Fruit fly (Drosophila melanogaster) whole organism, adult: ENCODE data around the gene Lcp65Ac.
"Not testable (repeated sequence)": the region's sequence is repeated elsewhere in the genome, so short reads cannot be mapped to it uniquely, and the experiment has no call there.

Source experiments
- CG11617 ChIP-seq: fragments of 200-800 bp; sonication (Bioruptor generic); optimal IDR thresholded peaks from 2 replicates; lab custom pipeline; 2017; ENCODE audit warnings: mild to moderate bottlenecking, missing biosample characterization, missing genetic modification reagents, missing genetic modification characterization
- CG14711 ChIP-seq: fragments of 200-800 bp; sonication (Bioruptor generic); optimal IDR thresholded peaks from 2 replicates; lab custom pipeline; 2018; ENCODE audit warnings: missing biosample characterization, mild to moderate bottlenecking, missing genetic modification characterization, moderate library complexity
- CG5204 ChIP-seq: fragments of 200-800 bp; sonication (Bioruptor generic); optimal IDR thresholded peaks from 2 replicates; lab custom pipeline; 2016; ENCODE audit warnings: missing biosample characterization, missing genetic modification characterization
- CG7101 ChIP-seq: fragments of 200-800 bp; sonication (Bioruptor generic); optimal IDR thresholded peaks from 2 replicates; lab custom pipeline; 2018; ENCODE audit warnings: missing biosample characterization, mild to moderate bottlenecking, missing genetic modification characterization, moderate library complexity
- Clk ChIP-seq: fragments of 200-800 bp; sonication (Bioruptor generic); optimal IDR thresholded peaks from 2 replicates; lab custom pipeline; 2017; ENCODE audit warnings: missing biosample characterization, missing genetic modification characterization
- Crg-1 ChIP-seq: fragments of 200-800 bp; sonication (Bioruptor generic); optimal IDR thresholded peaks from 2 replicates; lab custom pipeline; 2016; ENCODE audit warnings: missing biosample characterization, missing genetic modification characterization
- kay ChIP-seq: fragments of 200-800 bp; sonication (Bioruptor generic); peaks from one replicate; lab custom pipeline; 2016; ENCODE audit warnings: missing biosample characterization, missing genetic modification characterization, borderline replicate concordance
- ovo ChIP-seq: fragments of 200-800 bp; sonication (Bioruptor generic); optimal IDR thresholded peaks from 2 replicates; lab custom pipeline; 2016; ENCODE audit warnings: missing biosample characterization, missing genetic modification characterization
- pad ChIP-seq: fragments of 200-800 bp; sonication (Bioruptor generic); optimal IDR thresholded peaks from 3 replicates; lab custom pipeline; 2017; ENCODE audit warnings: missing biosample characterization, missing genetic modification characterization, mild to moderate bottlenecking, moderate library complexity, missing genetic modification reagents

DNA sequence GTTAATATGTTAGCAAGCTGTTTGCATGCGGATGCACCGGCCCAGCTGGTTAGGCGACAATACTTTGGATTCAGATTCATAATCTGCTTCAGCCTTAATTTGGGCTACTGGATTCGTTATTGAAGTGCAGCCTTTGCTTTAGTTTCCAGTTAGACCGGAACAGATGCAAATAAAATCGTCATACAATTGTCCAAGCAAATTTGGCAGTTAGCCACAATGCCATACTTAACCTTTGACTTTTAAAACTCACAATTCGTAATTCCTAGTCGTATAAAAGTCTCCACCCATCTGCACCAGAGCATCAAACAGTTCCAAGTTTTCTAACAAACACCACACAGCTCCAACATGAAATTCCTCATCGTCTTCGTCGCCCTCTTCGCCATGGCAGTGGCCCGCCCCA lies 4.6 kb downstream of the Lcp65Ac start, which contains the start of gene Lcp65Ab1:
- TF ChIP-seq CG7101 (tag; lab: Kevin White, UChicago); kay (GFP tag; lab: Kevin White, UChicago); CG11617 (GFP tag; lab: Kevin White, UChicago); CG5204; Clk (GFP tag; lab: Kevin White, UChicago); pad (GFP tag; lab: Kevin White, UChicago); Crg-1 (GFP tag; lab: Kevin White, UChicago); ovo (GFP tag; lab: Kevin White, UChicago); CG14711 (tag; lab: Kevin White, UChicago): not testable (repeated sequence)
